Worm (Caenorhabditis elegans) whole organism, L2 larva: ENCODE measurements around the gene T24A6.16.

Experiments
- crh-2 ChIP-seq: sonication (generic microtip); optimal IDR thresholded peaks from 2 replicates; lab custom pipeline; 2017; ENCODE audit warnings: missing biosample characterization, missing genetic modification characterization
- mdl-1 ChIP-seq, 2 experiments: fragments of 150-350 bp in 1 of 2; sonication (generic microtip) in 1 of 2; optimal IDR thresholded peaks; 2 replicates each; lab custom pipeline; 2017; ENCODE audit warnings: missing biosample characterization in 2 of 2, missing genetic modification characterization in 2 of 2
- nhr-10 ChIP-seq: sonication (generic microtip); optimal IDR thresholded peaks from 2 replicates; lab custom pipeline; 2017; ENCODE audit warnings: missing biosample characterization, missing genetic modification characterization
- nhr-23 ChIP-seq: fragments of 150-350 bp; optimal IDR thresholded peaks from 2 replicates; lab custom pipeline; 2014; ENCODE audit warnings: missing biosample characterization, missing genetic modification reagents, missing genetic modification characterization
- nhr-237 ChIP-seq: fragments of 150-350 bp; optimal IDR thresholded peaks from 2 replicates; lab custom pipeline; 2014; ENCODE audit warnings: missing biosample characterization, missing genetic modification characterization
- nhr-6 ChIP-seq: fragments of 150-350 bp; optimal IDR thresholded peaks from 2 replicates; lab custom pipeline; 2014; ENCODE audit warnings: missing biosample characterization, missing genetic modification characterization
- skn-1 ChIP-seq: sonication (generic microtip); optimal IDR thresholded peaks from 2 replicates; lab custom pipeline; 2017; ENCODE audit warnings: missing biosample characterization, missing genetic modification characterization
- sma-9 ChIP-seq, 2 experiments: fragments of 150-350 bp in 1 of 2; sonication (generic microtip) in 1 of 2; optimal IDR thresholded peaks; 2 replicates each; lab custom pipeline; 2014 to 2016; ENCODE audit warnings: missing genetic modification characterization in 2 of 2, mild to moderate bottlenecking in 1 of 2, missing biosample characterization in 1 of 2, missing compliant biosample characterization in 1 of 2, missing genetic modification reagents in 1 of 2, moderate library complexity in 1 of 2
- unc-39 ChIP-seq: fragments of 150-350 bp; optimal IDR thresholded peaks from 2 replicates; lab custom pipeline; 2014; ENCODE audit warnings: missing biosample characterization, missing genetic modification characterization
- unc-62 ChIP-seq: fragments of 150-350 bp; optimal IDR thresholded peaks from 2 replicates; lab custom pipeline; 2014; ENCODE audit warnings: missing biosample characterization, missing genetic modification reagents, missing genetic modification characterization
- ztf-1 ChIP-seq: fragments of 200-800 bp; sonication (Bioruptor generic); conservative IDR thresholded peaks from 2 replicates; pipeline ENCODE4 v1.3.6; 2022; ENCODE audit warnings: missing genetic modification characterization, missing compliant biosample characterization
- ztf-11 ChIP-seq: sonication (generic microtip); optimal IDR thresholded peaks from 2 replicates; lab custom pipeline; 2017; ENCODE audit warnings: missing biosample characterization, missing genetic modification characterization
- ztf-4 ChIP-seq: fragments of 150-350 bp; optimal IDR thresholded peaks from 2 replicates; lab custom pipeline; 2014; ENCODE audit warnings: missing biosample characterization, missing genetic modification characterization

ce11 chrV:3575759-3576158 lies 13.0 kb upstream of the T24A6.16 start, which contains the start of gene grl-27:
- TF ChIP-seq unc-62 (GFP tag; lab: Kevin White, UChicago), result no peak
- TF ChIP-seq nhr-237 (tag; lab: Kevin White, UChicago), result no peak
- TF ChIP-seq unc-39 (tag; lab: Kevin White, UChicago), result no peak
- TF ChIP-seq skn-1 (tag; lab: Kevin White, UChicago), result no peak
- TF ChIP-seq ztf-1 (GFP tag; lab: Robert Waterston, UW), result no peak
- no peak for TF ChIP-seq nhr-10 (tag; lab: Kevin White, UChicago)
- no peak for TF ChIP-seq crh-2 (tag; lab: Kevin White, UChicago)
- no peak for TF ChIP-seq ztf-11
- TF ChIP-seq nhr-6 (tag; lab: Kevin White, UChicago), result no peak
- no peak for TF ChIP-seq sma-9 (GFP tag; optimal IDR thresholded peaks at IDR 0.05; lab: Kevin White, UChicago)
- TF ChIP-seq sma-9 (tag; optimal IDR thresholded peaks at IDR 0.05; lab: Kevin White, UChicago), result no peak
- no peak for TF ChIP-seq mdl-1 (tag; optimal IDR thresholded peaks at IDR 0.05; lab: Kevin White, UChicago)
- no peak for TF ChIP-seq ztf-4 (tag; lab: Kevin White, UChicago)
- TF ChIP-seq nhr-23 (tag; lab: Kevin White, UChicago), result no peak
